Fruit fly (Drosophila melanogaster) whole organism, embryonic: Measurements from ENCODE around the gene CG42538.

Experiments used
- ATbp ChIP-seq: fragments of 200-800 bp; sonication (Bioruptor generic); optimal IDR thresholded peaks from 2 replicates; lab custom pipeline; 2017; ENCODE audit warnings: missing biosample characterization, mild to moderate bottlenecking, missing genetic modification characterization, missing genetic modification reagents
- Asciz ChIP-seq: fragments of 200-800 bp; sonication (Bioruptor generic); optimal IDR thresholded peaks from 2 replicates; lab custom pipeline; 2017; ENCODE audit warnings: missing biosample characterization, mild to moderate bottlenecking, missing genetic modification characterization, missing genetic modification reagents
- Blimp-1 ChIP-seq: fragments of 200-800 bp; sonication (Bioruptor generic); optimal IDR thresholded peaks from 3 replicates; lab custom pipeline; 2018; ENCODE audit warnings: missing biosample characterization, missing genetic modification characterization, mild to moderate bottlenecking, moderate library complexity, missing genetic modification reagents
- CG10565 ChIP-seq: fragments of 200-800 bp; sonication (Bioruptor generic); optimal IDR thresholded peaks from 3 replicates; lab custom pipeline; 2016; ENCODE audit warnings: missing biosample characterization, mild to moderate bottlenecking, missing genetic modification characterization
- CG11504 ChIP-seq: fragments of 200-800 bp; sonication (Bioruptor generic); optimal IDR thresholded peaks from 3 replicates; lab custom pipeline; 2019; ENCODE audit warnings: missing biosample characterization, mild to moderate bottlenecking, missing genetic modification characterization, moderate library complexity
- CG11560 ChIP-seq: fragments of 200-800 bp; sonication (Bioruptor generic); IDR thresholded peaks from 3 replicates; pipeline ENCODE4 v1.3.6; 2022; ENCODE audit warnings: missing biosample characterization, missing genetic modification characterization
- CG12155 ChIP-seq: fragments of 200-800 bp; sonication (Bioruptor generic); optimal IDR thresholded peaks from 3 replicates; lab custom pipeline; 2016; ENCODE audit warnings: missing biosample characterization, missing genetic modification characterization
- CG1233 ChIP-seq: fragments of 200-800 bp; sonication (Bioruptor generic); optimal IDR thresholded peaks from 4 replicates; lab custom pipeline; 2018; ENCODE audit warnings: missing biosample characterization, mild to moderate bottlenecking, missing genetic modification characterization
- CG12942 ChIP-seq: fragments of 200-800 bp; sonication (Bioruptor generic); optimal IDR thresholded peaks from 3 replicates; lab custom pipeline; 2016; ENCODE audit warnings: missing biosample characterization, missing genetic modification characterization
- CG15601 ChIP-seq: fragments of 200-800 bp; sonication (Bioruptor generic); optimal IDR thresholded peaks from 3 replicates; lab custom pipeline; 2019; ENCODE audit warnings: missing biosample characterization, mild to moderate bottlenecking, missing genetic modification characterization, moderate library complexity
- CG17359 ChIP-seq: fragments of 200-800 bp; sonication (Bioruptor generic); optimal IDR thresholded peaks from 3 replicates; lab custom pipeline; 2018; ENCODE audit warnings: missing biosample characterization, mild to moderate bottlenecking, missing genetic modification characterization, moderate library complexity
- CG17568 ChIP-seq: fragments of 200-800 bp; sonication (Bioruptor generic); optimal IDR thresholded peaks from 2 replicates; lab custom pipeline; 2018; ENCODE audit warnings: missing biosample characterization, mild to moderate bottlenecking, missing genetic modification characterization, moderate library complexity
- CG1792 ChIP-seq: fragments of 200-800 bp; sonication (Bioruptor generic); optimal IDR thresholded peaks from 2 replicates; lab custom pipeline; 2016; ENCODE audit warnings: missing biosample characterization, missing genetic modification characterization
- CG2678 ChIP-seq: fragments of 200-800 bp; sonication (Bioruptor generic); optimal IDR thresholded peaks from 3 replicates; lab custom pipeline; 2019; ENCODE audit warnings: missing biosample characterization, mild to moderate bottlenecking, missing genetic modification characterization, moderate library complexity
- CG3281 ChIP-seq: fragments of 200-800 bp; sonication (Bioruptor generic); optimal IDR thresholded peaks from 3 replicates; lab custom pipeline; 2017; ENCODE audit warnings: missing biosample characterization, mild to moderate bottlenecking, missing genetic modification characterization
- CG33557 ChIP-seq: fragments of 200-800 bp; sonication (Bioruptor generic); optimal IDR thresholded peaks from 2 replicates; lab custom pipeline; 2019; ENCODE audit warnings: missing biosample characterization, mild to moderate bottlenecking, missing genetic modification characterization, moderate library complexity
- CG3407 ChIP-seq: fragments of 200-800 bp; sonication (Bioruptor generic); optimal IDR thresholded peaks from 2 replicates; lab custom pipeline; 2018; ENCODE audit warnings: missing biosample characterization, mild to moderate bottlenecking, missing genetic modification characterization
- CG6813 ChIP-seq: fragments of 200-800 bp; sonication (Bioruptor generic); optimal IDR thresholded peaks from 2 replicates; lab custom pipeline; 2017; ENCODE audit warnings: missing biosample characterization, missing genetic modification characterization, mild to moderate bottlenecking, moderate library complexity, missing genetic modification reagents
- E2f2 ChIP-seq: fragments of 200-800 bp; sonication (Bioruptor generic); IDR thresholded peaks from 2 replicates; pipeline ENCODE4 v1.3.6; 2022; ENCODE audit warnings: missing biosample characterization, missing genetic modification characterization
- Elba2 ChIP-seq: fragments of 200-800 bp; sonication (Bioruptor generic); optimal IDR thresholded peaks from 3 replicates; lab custom pipeline; 2016; ENCODE audit warnings: missing biosample characterization, missing genetic modification characterization
- Fer3 ChIP-seq: fragments of 200-800 bp; sonication (Bioruptor generic); optimal IDR thresholded peaks from 2 replicates; lab custom pipeline; 2018; ENCODE audit warnings: missing biosample characterization, mild to moderate bottlenecking, missing genetic modification characterization, moderate library complexity
- H2.0 ChIP-seq: fragments of 200-800 bp; sonication (Bioruptor generic); IDR thresholded peaks from 2 replicates; pipeline ENCODE4 v1.3.6; 2022; ENCODE audit warnings: missing biosample characterization, missing genetic modification characterization
- HLH4C ChIP-seq: fragments of 200-800 bp; sonication (Bioruptor generic); IDR thresholded peaks from 3 replicates; pipeline ENCODE4 v1.3.6; 2022; ENCODE audit warnings: missing biosample characterization, missing genetic modification characterization; ENCODE audit not compliant: partially characterized antibody
- Hr3 ChIP-seq: fragments of 200-800 bp; sonication (Bioruptor generic); optimal IDR thresholded peaks from 3 replicates; lab custom pipeline; 2016; ENCODE audit warnings: missing biosample characterization, missing genetic modification characterization
- Hr39 ChIP-seq: fragments of >200 bp; optimal IDR thresholded peaks from 2 replicates; lab custom pipeline; 2017
- PHDP ChIP-seq: fragments of 200-800 bp; sonication (Bioruptor generic); optimal IDR thresholded peaks from 3 replicates; lab custom pipeline; 2018; ENCODE audit warnings: missing biosample characterization, mild to moderate bottlenecking, missing genetic modification characterization, moderate library complexity
- Sin3A ChIP-seq: fragments of >200 bp; optimal IDR thresholded peaks from 2 replicates; lab custom pipeline; 2018
- Sox100B ChIP-seq: fragments of 200-800 bp; sonication (Bioruptor generic); optimal IDR thresholded peaks from 3 replicates; lab custom pipeline; 2018; ENCODE audit warnings: missing biosample characterization, mild to moderate bottlenecking, missing genetic modification characterization
- Tbp ChIP-seq: fragments of >200 bp; optimal IDR thresholded peaks from 2 replicates; lab custom pipeline; 2018; ENCODE audit warnings: missing biosample characterization, missing genetic modification characterization
- ara ChIP-seq: fragments of 200-800 bp; sonication (Bioruptor generic); IDR thresholded peaks from 2 replicates; pipeline ENCODE4 v1.3.6; 2022; ENCODE audit warnings: missing biosample characterization, missing genetic modification characterization
- bsh ChIP-seq, 2 experiments: fragments of 200-800 bp; sonication (Bioruptor generic); optimal IDR thresholded peaks; 2 replicates each; lab custom pipeline; 2017 to 2018; ENCODE audit warnings: mild to moderate bottlenecking in 2 of 2, missing biosample characterization in 2 of 2, missing genetic modification characterization in 2 of 2, moderate library complexity in 1 of 2
- cad ChIP-seq: fragments of >200 bp; optimal IDR thresholded peaks from 2 replicates; lab custom pipeline; 2017; ENCODE audit warnings: missing biosample characterization, missing genetic modification characterization
- chif ChIP-seq, 2 experiments: fragments of 200-800 bp; sonication (Bioruptor generic); optimal IDR thresholded peaks; 3 replicates each; lab custom pipeline; 2016; ENCODE audit warnings: missing biosample characterization in 2 of 2, missing genetic modification characterization in 2 of 2
- chm ChIP-seq: fragments of 200-800 bp; sonication (Bioruptor generic); IDR thresholded peaks from 2 replicates; pipeline ENCODE4 v1.3.6; 2022; ENCODE audit warnings: missing biosample characterization, missing genetic modification characterization
- ci ChIP-seq: fragments of 200-800 bp; sonication (Bioruptor generic); IDR thresholded peaks from 3 replicates; pipeline ENCODE4 v1.3.6; 2022; ENCODE audit warnings: missing biosample characterization, missing genetic modification characterization
- dimm ChIP-seq: fragments of 200-800 bp; sonication (Bioruptor generic); IDR thresholded peaks from 2 replicates; pipeline ENCODE4 v1.3.6; 2022; ENCODE audit warnings: missing biosample characterization, missing genetic modification characterization
- dmrt99B ChIP-seq: fragments of 200-800 bp; sonication (Bioruptor generic); optimal IDR thresholded peaks from 2 replicates; lab custom pipeline; 2018; ENCODE audit warnings: missing biosample characterization, mild to moderate bottlenecking, missing genetic modification characterization, moderate library complexity
- eve ChIP-seq, 2 experiments: fragments of >200 bp; optimal IDR thresholded peaks; 2 replicates each; lab custom pipeline; 2017; ENCODE audit warnings: missing biosample characterization in 2 of 2, missing genetic modification characterization in 2 of 2
- fd64A ChIP-seq: fragments of 200-800 bp; sonication (Bioruptor generic); optimal IDR thresholded peaks from 3 replicates; lab custom pipeline; 2018; ENCODE audit warnings: missing biosample characterization, mild to moderate bottlenecking, missing genetic modification characterization
- gem ChIP-seq: fragments of 200-800 bp; sonication (Bioruptor generic); optimal IDR thresholded peaks from 2 replicates; lab custom pipeline; 2019; ENCODE audit warnings: missing biosample characterization, mild to moderate bottlenecking, missing genetic modification characterization, moderate library complexity
- hbn ChIP-seq: fragments of 200-800 bp; sonication (Bioruptor generic); IDR thresholded peaks from 2 replicates; pipeline ENCODE4 v1.3.6; 2022; ENCODE audit warnings: missing biosample characterization, missing genetic modification characterization; ENCODE audit not compliant: partially characterized antibody
- insv ChIP-seq, 2 experiments: fragments of 200-800 bp; sonication (Bioruptor generic); optimal IDR thresholded peaks; 3 replicates each; lab custom pipeline; 2016 to 2018; ENCODE audit warnings: missing biosample characterization in 2 of 2, missing genetic modification characterization in 2 of 2
- knrl ChIP-seq: fragments of 200-800 bp; sonication (Bioruptor generic); IDR thresholded peaks from 3 replicates; pipeline ENCODE4 v1.3.6; 2022; ENCODE audit warnings: missing biosample characterization, missing genetic modification characterization; ENCODE audit not compliant: partially characterized antibody
- nerfin-1 ChIP-seq: fragments of 200-800 bp; sonication (Bioruptor generic); optimal IDR thresholded peaks from 3 replicates; lab custom pipeline; 2019; ENCODE audit warnings: missing biosample characterization, mild to moderate bottlenecking, missing genetic modification characterization, moderate library complexity
- nerfin-2 ChIP-seq: fragments of 200-800 bp; sonication (Bioruptor generic); IDR thresholded peaks from 2 replicates; pipeline ENCODE4 v1.3.6; 2022; ENCODE audit warnings: missing biosample characterization, missing genetic modification characterization; ENCODE audit not compliant: partially characterized antibody
- phol ChIP-seq: fragments of 200-800 bp; sonication (Bioruptor generic); optimal IDR thresholded peaks from 3 replicates; lab custom pipeline; 2018; ENCODE audit warnings: missing biosample characterization, mild to moderate bottlenecking, missing genetic modification characterization, moderate library complexity
- prd ChIP-seq, 3 experiments: fragments of >200 bp in 2 of 3; fragments of 200-800 bp in 1 of 3; sonication (Bioruptor generic) in 1 of 3; optimal IDR thresholded peaks in 2 of 3; IDR thresholded peaks in 1 of 3; 2 replicates in 2 of 3; 3 replicates in 1 of 3; pipeline versions ENCODE4 v1.3.6 to Lab custom; 2017 to 2022; ENCODE audit warnings: missing biosample characterization in 1 of 3, missing genetic modification characterization in 1 of 3
- sens ChIP-seq: fragments of 200-800 bp; sonication (Bioruptor generic); peaks from one replicate; lab custom pipeline; 2016; ENCODE audit warnings: missing biosample characterization, missing genetic modification characterization

The CG42538 gene

DNA sequence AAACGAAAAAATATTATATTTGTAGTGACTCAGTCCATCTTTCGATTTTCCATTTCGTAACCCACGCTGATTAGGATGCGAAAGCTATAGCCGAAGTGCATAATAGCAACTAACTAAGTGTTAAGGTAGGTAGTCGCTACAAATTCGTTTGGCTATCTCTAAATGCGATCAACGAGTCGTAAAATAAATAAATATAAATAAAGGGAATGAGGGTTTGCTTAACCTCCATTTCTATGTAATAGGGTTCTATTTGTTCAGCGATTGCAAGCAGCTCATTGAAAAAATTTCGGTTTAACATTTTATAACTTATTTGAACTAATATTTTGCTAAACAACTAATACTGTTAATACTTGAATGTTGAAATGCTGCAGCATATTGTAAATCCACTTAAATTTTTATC lies 24.1 kb upstream of the CG42538 start:
- TF ChIP-seq Sox100B (GFP tag; lab: Kevin White, UChicago) (peak; percentile 44), CG15601 (tag; lab: Kevin White, UChicago) (peak; percentile 12), CG11504 (tag; lab: Kevin White, UChicago) (peak; percentile 5), Blimp-1 (peak; percentile 24), dmrt99B (tag; lab: Kevin White, UChicago) (no peak), Sin3A (lab: Kevin White, UChicago) (no peak), knrl (GFP tag; lab: Robert Waterston, UW) (no peak), nerfin-2 (GFP tag; lab: Robert Waterston, UW) (no peak), Asciz (peak; percentile 46), sens (GFP tag; lab: Kevin White, UChicago) (peak; percentile 70), chm (no peak), CG17359 (peak; percentile 51), ATbp (GFP tag; lab: Kevin White, UChicago) (peak; percentile 33), phol (no peak), prd (optimal IDR thresholded peaks at IDR 0.05; lab: Kevin White, UChicago) (no peak), prd (GFP tag; IDR thresholded peaks at IDR 0.05; lab: Robert Waterston, UW) (no peak), PHDP (tag; lab: Kevin White, UChicago) (peak; percentile 18), gem (peak; percentile 3), bsh (GFP tag; optimal IDR thresholded peaks at IDR 0.05; lab: Kevin White, UChicago) (peak in 1 of 2 experiments; percentile 16), ci (GFP tag; lab: Robert Waterston, UW) (peak; percentile 46; the same call in 1 of the 3 replicates), ara (GFP tag; lab: Robert Waterston, UW) (no peak), CG1233 (peak; percentile 4), CG3407 (GFP tag; lab: Kevin White, UChicago) (peak; percentile 29), nerfin-1 (tag; lab: Kevin White, UChicago) (no peak), CG2678 (peak; percentile 1), E2f2 (GFP tag; lab: Robert Waterston, UW) (no peak), fd64A (GFP tag; lab: Kevin White, UChicago) (peak; percentile 24)

DNA sequence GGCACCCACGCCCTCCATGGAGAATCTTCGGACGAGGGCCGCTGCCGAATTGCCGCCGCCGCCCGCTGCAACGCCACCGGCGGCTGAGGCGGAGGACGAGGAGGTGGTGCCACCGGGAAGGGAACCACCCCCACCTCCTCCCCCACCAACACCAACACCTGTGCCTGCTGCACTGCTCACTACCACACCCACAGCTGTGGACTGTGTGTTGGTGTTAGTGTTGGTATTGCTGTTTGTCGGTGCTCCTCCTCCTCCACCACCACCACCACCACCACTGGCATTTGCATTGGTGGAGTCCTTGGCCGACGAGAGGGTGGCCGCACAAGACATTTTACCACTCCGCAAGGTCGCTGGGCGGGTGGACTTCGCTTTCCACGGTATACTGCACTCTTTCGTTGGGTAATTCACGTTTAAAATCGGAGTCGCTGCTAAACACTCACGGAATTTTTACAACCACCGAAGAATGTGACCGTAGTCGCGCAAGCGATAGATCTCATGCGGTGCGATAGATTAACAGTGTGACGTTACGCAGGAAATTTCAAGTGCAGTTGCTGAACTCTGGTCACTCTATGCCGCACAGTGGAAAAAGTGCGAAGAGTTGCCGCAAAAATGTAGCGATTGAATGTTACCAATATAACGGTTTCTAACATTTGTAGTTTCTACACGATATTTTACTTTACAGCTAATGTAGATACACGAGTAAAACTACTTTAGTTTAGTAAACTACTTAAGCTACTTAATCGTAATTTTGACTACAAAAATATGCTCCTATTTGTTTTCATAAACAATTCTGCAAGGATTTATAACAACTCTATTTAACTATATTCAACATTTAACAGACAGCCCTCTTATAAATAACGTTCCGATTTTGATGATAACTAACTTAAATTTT lies 22.8 kb upstream of the CG42538 start, which contains the start of gene mib1:
Gene mib1 (minus strand): TSS at position 494 of the 892 bp plus-strand sequence.
- TF ChIP-seq CG12942 (no peak), CG12155 (GFP tag; lab: Kevin White, UChicago) (no peak), CG3281 (GFP tag; lab: Kevin White, UChicago) (no peak), chif (GFP tag; optimal IDR thresholded peaks at IDR 0.05; lab: Kevin White, UChicago) (peak in 1 of 2 experiments; percentile 15), HLH4C (GFP tag; lab: Robert Waterston, UW) (peak; percentile 84), Tbp (GFP tag; lab: Kevin White, UChicago) (no peak), CG33557 (GFP tag; lab: Kevin White, UChicago) (peak; percentile 12), Asciz (no peak), Elba2 (GFP tag; lab: Kevin White, UChicago) (no peak), CG10565 (GFP tag; lab: Kevin White, UChicago) (no peak), Fer3 (no peak), CG17568 (GFP tag; lab: Kevin White, UChicago) (no peak), H2.0 (GFP tag; lab: Robert Waterston, UW) (no peak), insv (GFP tag; optimal IDR thresholded peaks at IDR 0.05; lab: Kevin White, UChicago) (peak in 1 of 2 experiments; percentile 19), Hr3 (GFP tag; lab: Kevin White, UChicago) (no peak), CG6813 (no peak), dimm (no peak), CG11560 (tag; lab: Robert Waterston, UW) (no peak), Hr39 (lab: Kevin White, UChicago) (peak; percentile 65), eve (GFP tag; optimal IDR thresholded peaks at IDR 0.05; lab: Kevin White, UChicago) (no peak), CG1792 (GFP tag; lab: Kevin White, UChicago) (no peak), sens (GFP tag; lab: Kevin White, UChicago) (peak; percentile 82), hbn (GFP tag; lab: Robert Waterston, UW) (peak; percentile 91), cad (GFP tag; lab: Kevin White, UChicago) (peak; percentile 69)
